Worm (Caenorhabditis elegans): ENCODE results near the gene srlf-13.
A peak's percentile ranks its signal among the peaks of the same experiment; 100 is the strongest.

Gene srlf-13

DNA sequence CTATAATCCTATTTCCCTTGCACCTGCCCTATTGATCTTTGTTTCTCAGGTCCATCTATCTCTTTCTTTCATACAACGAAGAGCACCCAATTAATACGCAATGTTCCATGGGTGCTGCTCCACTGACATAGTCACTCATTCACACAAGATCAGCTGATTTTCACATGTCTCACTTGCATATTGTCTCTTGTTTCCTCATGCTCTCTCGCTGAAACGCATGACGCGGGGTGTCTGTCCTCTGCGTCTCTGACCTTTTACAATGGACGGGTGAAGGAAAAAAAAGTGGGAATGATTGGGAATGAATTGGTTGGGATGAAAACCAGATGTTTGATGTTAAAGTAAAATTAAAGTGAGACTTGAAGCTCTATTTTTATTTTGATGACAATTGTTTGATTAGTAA is 38.9 kb upstream of the srlf-13 start (continued):
- TF ChIP-seq akir-1 (GFP tag; optimal IDR thresholded peaks at IDR 0.05) (no peak), sptf-2 (GFP tag; optimal IDR thresholded peaks at IDR 0.05) (no peak), sea-2 (GFP tag; IDR thresholded peaks at IDR 0.05) (no peak), ama-1 (optimal IDR thresholded peaks at IDR 0.05) (peak; percentile 93), ama-1 (GFP tag; optimal IDR thresholded peaks at IDR 0.05) (no peak), ztf-26 (tag; optimal IDR thresholded peaks at IDR 0.05) (peak; percentile 31), F23B12.7 (tag; optimal IDR thresholded peaks at IDR 0.05; ENCODE audit: insufficient read depth) (no peak), zfh-2 (GFP tag; conservative IDR thresholded peaks at IDR 0.05) (peak; percentile 58), F49E8.2 (tag; optimal IDR thresholded peaks at IDR 0.05; ENCODE audit: insufficient read depth) (no peak), F37B4.10 (GFP tag; IDR thresholded peaks at IDR 0.05) (no peak), rec-8 (tag; optimal IDR thresholded peaks at IDR 0.05) (no peak), hlh-26 (GFP tag; conservative IDR thresholded peaks at IDR 0.05) (no peak), chd-7 (tag; optimal IDR thresholded peaks at IDR 0.05) (peak; percentile 85), F10E7.11 (tag; optimal IDR thresholded peaks at IDR 0.05) (peak; percentile 11), unc-62 (GFP tag; optimal IDR thresholded peaks at IDR 0.05) (peak; percentile 73), aptf-2 (GFP tag; conservative IDR thresholded peaks at IDR 0.05) (no peak), nfya-2 (GFP tag; IDR thresholded peaks at IDR 0.05) (no peak), attf-3 (GFP tag; conservative IDR thresholded peaks at IDR 0.05) (no peak), mcd-1 (GFP tag; IDR thresholded peaks at IDR 0.05) (peak; percentile 76), hmg-1.2 (GFP tag; IDR thresholded peaks at IDR 0.05) (peak; percentile 77), snpc-3.4 (tag; optimal IDR thresholded peaks at IDR 0.05) (no peak), ceh-91 (GFP tag; IDR thresholded peaks at IDR 0.05) (no peak), madf-3 (GFP tag; IDR thresholded peaks at IDR 0.05) (peak; percentile 80; the same call in 1 of the 2 replicates), F39B2.1 (GFP tag; IDR thresholded peaks at IDR 0.05) (no peak), ets-4 (GFP tag; optimal IDR thresholded peaks at IDR 0.05) (no peak), madf-10 (tag; optimal IDR thresholded peaks at IDR 0.05) (peak; percentile 59), snpc-4 (GFP tag; optimal IDR thresholded peaks at IDR 0.05) (no peak), snpc-4 (tag; optimal IDR thresholded peaks at IDR 0.05) (peak in 1 of 4 experiments; percentile 10), rcor-1 (GFP tag; IDR thresholded peaks at IDR 0.05) (peak; percentile 29; the same call in 1 of the 2 replicates), F55B11.4 (tag; optimal IDR thresholded peaks at IDR 0.05; ENCODE audit: borderline replicate concordance, insufficient read depth) (no peak), K11D2.4 (GFP tag; IDR thresholded peaks at IDR 0.05) (peak; percentile 88), zim-3 (tag; optimal IDR thresholded peaks at IDR 0.05) (no peak), F57C9.4 (tag; optimal IDR thresholded peaks at IDR 0.05) (no peak), bed-1 (GFP tag; IDR thresholded peaks at IDR 0.05) (no peak), cebp-2 (GFP tag; IDR thresholded peaks at IDR 0.05) (no peak), ceh-27 (GFP tag; optimal IDR thresholded peaks at IDR 0.05) (peak; percentile 83), hlh-12 (tag; optimal IDR thresholded peaks at IDR 0.05) (no peak), ztf-28 (GFP tag; IDR thresholded peaks at IDR 0.05) (no peak)

DNA sequence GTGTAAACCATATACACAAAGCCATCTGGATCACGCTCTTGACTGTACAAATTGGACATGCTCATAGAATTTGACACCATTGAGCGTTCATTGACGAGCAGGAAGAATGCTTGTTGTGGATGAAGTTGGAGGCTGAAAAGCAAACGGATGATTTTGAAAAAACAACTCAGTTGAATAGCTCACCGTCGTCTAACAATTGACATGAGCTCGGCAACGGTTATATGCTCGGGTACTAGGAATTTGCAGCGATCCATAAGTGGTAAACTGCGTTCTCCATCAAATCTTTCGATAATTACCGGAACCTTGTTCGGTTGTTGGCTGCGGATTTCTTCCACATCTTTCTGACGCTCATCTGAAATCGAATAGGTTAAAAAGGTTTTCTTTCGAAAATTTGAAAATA is 38.4 kb upstream of the srlf-13 start:
- TF ChIP-seq pbrm-1 (GFP tag; IDR thresholded peaks at IDR 0.05): 0 out of 2 replicates have a peak, but pooled peaks have one; percentile 5
- peak; percentile 56 for TF ChIP-seq ama-1 (optimal IDR thresholded peaks at IDR 0.05)
- TF ChIP-seq ama-1 (GFP tag; optimal IDR thresholded peaks at IDR 0.05): no peak
- no peak for TF ChIP-seq let-607 (tag; optimal IDR thresholded peaks at IDR 0.05)
- TF ChIP-seq cebp-1 (GFP tag; IDR thresholded peaks at IDR 0.05): no peak
- no peak for TF ChIP-seq cebp-1 (tag; optimal IDR thresholded peaks at IDR 0.05)
- TF ChIP-seq C17E4.6 (GFP tag; IDR thresholded peaks at IDR 0.05): 0 out of 2 replicates have a peak, but pooled peaks have one; percentile 7
- TF ChIP-seq Y95B8A.8 (GFP tag; IDR thresholded peaks at IDR 0.05): 0 out of 2 replicates have a peak, but pooled peaks have one; percentile 9
- no peak for TF ChIP-seq him-1 (tag; optimal IDR thresholded peaks at IDR 0.05)
- TF ChIP-seq Y79H2A.3 (GFP tag; conservative IDR thresholded peaks at IDR 0.05): no peak

All from whole organism, young adult.